Worm (Caenorhabditis elegans): Measurements from ENCODE around the gene C14B9.3.

DNA sequence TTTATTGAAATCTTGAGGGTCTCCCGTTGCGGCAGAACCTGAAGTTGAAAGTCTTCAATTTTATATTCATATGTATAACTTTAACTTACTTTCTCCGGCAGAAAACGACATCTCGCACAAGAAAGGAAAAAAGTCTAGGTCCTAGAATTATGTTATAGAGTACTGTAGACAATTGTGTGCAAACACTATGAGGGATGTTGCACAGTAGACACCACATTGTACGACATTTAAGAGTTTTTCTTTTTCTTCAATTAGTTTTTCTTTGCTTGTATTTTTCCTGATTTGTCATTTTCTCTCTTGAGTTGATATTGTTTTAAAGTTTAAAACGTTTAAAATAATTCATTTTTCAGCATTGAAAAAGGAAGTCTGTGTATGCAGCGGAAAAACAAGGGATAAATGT is 23.2 kb upstream of the C14B9.3 start, which contains the start of the genes K06H7.7 and grp-1:
- TF ChIP-seq pag-3 (tag; optimal IDR thresholded peaks at IDR 0.05; ENCODE audit: borderline replicate concordance) (no peak), unc-55 (GFP tag; optimal IDR thresholded peaks at IDR 0.05) (peak; percentile 12), ceh-14 (tag; optimal IDR thresholded peaks at IDR 0.05) (no peak), hlh-30 (tag; optimal IDR thresholded peaks at IDR 0.05; ENCODE audit: insufficient read depth) (no peak), pha-4 (tag; optimal IDR thresholded peaks at IDR 0.05) (no peak), ceh-48 (tag; optimal IDR thresholded peaks at IDR 0.05) (no peak), rnt-1 (tag; optimal IDR thresholded peaks at IDR 0.05) (no peak), syd-9 (tag; optimal IDR thresholded peaks at IDR 0.05) (no peak), ceh-22 (tag; optimal IDR thresholded peaks at IDR 0.05) (no peak)

Measured in whole organism, late embryonic.